Worm (Caenorhabditis elegans) whole organism, mixed stage, embryonic: ENCODE results near the gene mec-14.

Source experiments
- M03D4.4 ChIP-seq: sonication (generic microtip); optimal IDR thresholded peaks from 2 replicates; lab custom pipeline; 2017; ENCODE audit warnings: mild to moderate bottlenecking, missing genetic modification characterization, missing compliant biosample characterization
- bed-3 ChIP-seq: fragments of 200-800 bp; sonication (Bioruptor generic); optimal IDR thresholded peaks from 3 replicates; lab custom pipeline; 2018; ENCODE audit warnings: mild to moderate bottlenecking, missing genetic modification characterization, moderate library complexity, missing compliant biosample characterization
- blmp-1 ChIP-seq: fragments of 150-350 bp; optimal IDR thresholded peaks from 2 replicates; lab custom pipeline; 2014; ENCODE audit warnings: missing biosample characterization, missing genetic modification characterization
- ceh-39 ChIP-seq: fragments of 150-350 bp; optimal IDR thresholded peaks from 2 replicates; lab custom pipeline; 2014; ENCODE audit warnings: missing biosample characterization, missing genetic modification characterization
- ceh-43 ChIP-seq: fragments of 200-800 bp; sonication (Bioruptor generic); optimal IDR thresholded peaks from 2 replicates; lab custom pipeline; 2018; ENCODE audit warnings: mild to moderate bottlenecking, missing genetic modification characterization, moderate library complexity, missing compliant biosample characterization
- ceh-83 ChIP-seq: fragments of 200-800 bp; sonication (Bioruptor generic); optimal IDR thresholded peaks from 2 replicates; lab custom pipeline; 2018; ENCODE audit warnings: mild to moderate bottlenecking, missing genetic modification characterization, missing compliant biosample characterization
- ces-1 ChIP-seq: fragments of 150-350 bp; optimal IDR thresholded peaks from 2 replicates; lab custom pipeline; 2014; ENCODE audit warnings: missing biosample characterization, missing genetic modification reagents, missing genetic modification characterization
- cnd-1 ChIP-seq: fragments of 200-800 bp; sonication (Bioruptor generic); optimal IDR thresholded peaks from 2 replicates; lab custom pipeline; 2018; ENCODE audit warnings: mild to moderate bottlenecking, missing genetic modification characterization, missing compliant biosample characterization
- drap-1 ChIP-seq: fragments of 200-800 bp; sonication (Bioruptor generic); optimal IDR thresholded peaks from 3 replicates; lab custom pipeline; 2018; ENCODE audit warnings: mild to moderate bottlenecking, missing genetic modification characterization, missing compliant biosample characterization
- elt-1 ChIP-seq: sonication (generic microtip); optimal IDR thresholded peaks from 2 replicates; lab custom pipeline; 2017; ENCODE audit warnings: missing genetic modification characterization, mild to moderate bottlenecking, missing compliant biosample characterization, antibody characterized with exemption, moderate library complexity, borderline replicate concordance; ENCODE audit not compliant: insufficient read depth
- elt-3 ChIP-seq: fragments of 150-350 bp; optimal IDR thresholded peaks from 2 replicates; lab custom pipeline; 2014; ENCODE audit warnings: missing biosample characterization, missing genetic modification characterization
- flh-1 ChIP-seq: fragments of 200-800 bp; sonication (Bioruptor generic); optimal IDR thresholded peaks from 2 replicates; lab custom pipeline; 2018; ENCODE audit warnings: mild to moderate bottlenecking, missing genetic modification characterization, moderate library complexity, missing compliant biosample characterization
- ham-2 ChIP-seq: fragments of 200-800 bp; sonication (Bioruptor generic); optimal IDR thresholded peaks from 2 replicates; lab custom pipeline; 2018; ENCODE audit warnings: mild to moderate bottlenecking, missing genetic modification characterization, missing compliant biosample characterization
- hlh-1 ChIP-seq: fragments of 150-350 bp; optimal IDR thresholded peaks from 2 replicates; lab custom pipeline; 2014; ENCODE audit warnings: missing biosample characterization, missing genetic modification reagents, missing genetic modification characterization
- lin-13 ChIP-seq: fragments of 150-350 bp; optimal IDR thresholded peaks from 2 replicates; lab custom pipeline; 2014; ENCODE audit warnings: missing biosample characterization, missing genetic modification characterization
- lin-32 ChIP-seq: fragments of 200-800 bp; sonication (Bioruptor generic); optimal IDR thresholded peaks from 2 replicates; lab custom pipeline; 2018; ENCODE audit warnings: mild to moderate bottlenecking, missing genetic modification characterization, missing compliant biosample characterization
- lsy-2 ChIP-seq: fragments of 150-350 bp; optimal IDR thresholded peaks from 2 replicates; lab custom pipeline; 2014; ENCODE audit warnings: missing biosample characterization, missing genetic modification characterization
- mab-5 ChIP-seq: fragments of 150-350 bp; optimal IDR thresholded peaks from 2 replicates; lab custom pipeline; 2014; ENCODE audit warnings: missing biosample characterization, missing genetic modification characterization
- mep-1 ChIP-seq: fragments of 150-350 bp; optimal IDR thresholded peaks from 2 replicates; lab custom pipeline; 2017; ENCODE audit warnings: missing biosample characterization, missing genetic modification reagents, missing genetic modification characterization, inconsistent platforms
- mls-2 ChIP-seq: sonication (generic microtip); optimal IDR thresholded peaks from 2 replicates; lab custom pipeline; 2016; ENCODE audit warnings: mild to moderate bottlenecking, missing genetic modification characterization, moderate library complexity, missing compliant biosample characterization
- nhr-12 ChIP-seq: fragments of 150-350 bp; optimal IDR thresholded peaks from 2 replicates; lab custom pipeline; 2014; ENCODE audit warnings: missing biosample characterization, missing genetic modification characterization
- nhr-2 ChIP-seq: fragments of 150-350 bp; optimal IDR thresholded peaks from 2 replicates; lab custom pipeline; 2014; ENCODE audit warnings: missing biosample characterization, missing genetic modification characterization
- nhr-237 ChIP-seq: fragments of 150-350 bp; optimal IDR thresholded peaks from 2 replicates; lab custom pipeline; 2014; ENCODE audit warnings: missing biosample characterization, missing genetic modification characterization
- nhr-28 ChIP-seq: fragments of 150-350 bp; optimal IDR thresholded peaks from 2 replicates; lab custom pipeline; 2014; ENCODE audit warnings: missing biosample characterization, missing genetic modification characterization
- nhr-76 ChIP-seq: sonication (generic microtip); optimal IDR thresholded peaks from 2 replicates; lab custom pipeline; 2017; ENCODE audit warnings: missing biosample characterization, missing genetic modification characterization
- pha-4 ChIP-seq: fragments of 150-350 bp; optimal IDR thresholded peaks from 2 replicates; lab custom pipeline; 2018; ENCODE audit warnings: missing biosample characterization, missing genetic modification reagents, missing genetic modification characterization
- sem-2 ChIP-seq: fragments of 200-800 bp; sonication (Bioruptor generic); optimal IDR thresholded peaks from 2 replicates; lab custom pipeline; 2018; ENCODE audit warnings: mild to moderate bottlenecking, missing genetic modification characterization, missing compliant biosample characterization
- snpc-4 ChIP-seq: fragments of 150-350 bp; optimal IDR thresholded peaks from 2 replicates; lab custom pipeline; 2014; ENCODE audit warnings: missing biosample characterization, missing genetic modification characterization
- sptf-1 ChIP-seq: sonication (generic microtip); optimal IDR thresholded peaks from 2 replicates; lab custom pipeline; 2017; ENCODE audit warnings: mild to moderate bottlenecking, missing genetic modification characterization, moderate library complexity, missing compliant biosample characterization
- tbx-8 ChIP-seq: fragments of 200-800 bp; sonication (Bioruptor generic); optimal IDR thresholded peaks from 2 replicates; lab custom pipeline; 2018; ENCODE audit warnings: mild to moderate bottlenecking, missing genetic modification characterization, moderate library complexity, missing compliant biosample characterization
- unc-120 ChIP-seq: sonication (generic microtip); optimal IDR thresholded peaks from 2 replicates; lab custom pipeline; 2017; ENCODE audit warnings: missing genetic modification characterization, missing compliant biosample characterization; ENCODE audit not compliant: poor library complexity, severe bottlenecking
- unc-39 ChIP-seq: fragments of 150-350 bp; optimal IDR thresholded peaks from 2 replicates; lab custom pipeline; 2014; ENCODE audit warnings: missing biosample characterization, missing genetic modification characterization
- unc-62 ChIP-seq: fragments of 150-350 bp; optimal IDR thresholded peaks from 2 replicates; lab custom pipeline; 2014; ENCODE audit warnings: missing biosample characterization, missing genetic modification reagents, missing genetic modification characterization
- zip-8 ChIP-seq: fragments of 150-350 bp; optimal IDR thresholded peaks from 2 replicates; lab custom pipeline; 2014; ENCODE audit warnings: missing biosample characterization, missing genetic modification characterization
- ztf-11 ChIP-seq: fragments of 150-350 bp; optimal IDR thresholded peaks from 2 replicates; lab custom pipeline; 2014; ENCODE audit warnings: missing biosample characterization, missing genetic modification characterization

mec-14 gene

DNA sequence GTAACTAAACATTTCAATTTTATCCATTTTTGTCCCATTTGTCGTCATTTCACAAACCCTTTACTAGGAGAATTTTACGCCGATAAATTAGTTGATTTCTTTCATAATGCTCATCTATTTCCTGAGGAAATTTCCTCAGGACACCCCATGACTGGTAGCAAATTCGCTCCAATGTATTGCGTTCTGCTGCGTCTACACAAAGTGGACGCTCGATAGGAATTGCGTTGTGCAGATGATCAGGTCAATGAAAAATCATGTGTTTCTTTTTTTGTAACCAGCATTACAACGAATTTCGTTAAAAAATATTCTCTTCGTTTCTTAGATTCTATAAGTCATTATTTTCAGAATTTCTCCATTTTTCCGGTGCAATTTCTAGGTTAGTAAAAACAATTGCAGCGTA is 11.0 kb downstream of the mec-14 start, which contains the start of gene epg-4:
TSS of gene epg-4 (plus strand) at position 346 of the 400 bp plus-strand sequence.
- TF ChIP-seq cnd-1 (no peak), mls-2 (peak; percentile 12), ceh-83 (GFP tag; lab: Kevin White, UChicago) (no peak), zip-8 (no peak), nhr-12 (no peak), lsy-2 (tag; lab: Kevin White, UChicago) (peak; percentile 7), sptf-1 (tag; lab: Kevin White, UChicago) (peak; percentile 41), hlh-1 (peak; percentile 8), M03D4.4 (tag; lab: Kevin White, UChicago) (no peak), nhr-28 (tag; lab: Kevin White, UChicago) (no peak), ceh-39 (no peak), blmp-1 (tag; lab: Kevin White, UChicago) (no peak), mep-1 (tag; lab: Kevin White, UChicago) (peak; percentile 67), tbx-8 (GFP tag; lab: Kevin White, UChicago) (no peak)

DNA sequence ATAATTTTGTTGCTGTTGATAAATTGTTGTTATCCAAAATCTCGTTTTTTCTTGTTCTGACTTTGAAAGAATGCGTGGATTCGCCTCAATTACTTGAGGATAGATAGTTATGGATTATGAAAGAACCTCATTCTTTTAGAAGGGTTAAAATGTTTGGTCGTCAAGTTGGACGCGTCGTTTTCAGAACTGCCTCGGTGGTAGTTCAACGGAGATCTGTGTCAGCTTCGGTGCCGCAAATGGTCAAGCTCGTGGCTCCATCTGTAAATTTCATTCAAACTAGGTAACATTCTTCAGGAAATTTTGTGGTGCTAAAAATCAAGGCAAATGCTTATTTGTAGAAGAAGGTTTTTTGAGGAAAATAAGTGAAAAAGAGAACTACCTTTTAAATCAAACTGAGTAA is 12.2 kb downstream of the mec-14 start, which contains the start of gene ndab-2:
TSS of gene ndab-2 (plus strand) at position 140 of the 400 bp plus-strand sequence.
- TF ChIP-seq M03D4.4 (tag; lab: Kevin White, UChicago), result no peak
- no peak for TF ChIP-seq unc-39 (tag; lab: Kevin White, UChicago)
- TF ChIP-seq ceh-83 (GFP tag; lab: Kevin White, UChicago), result no peak
- no peak for TF ChIP-seq flh-1 (GFP tag; lab: Kevin White, UChicago)
- TF ChIP-seq blmp-1 (tag; lab: Kevin White, UChicago), result no peak
- no peak for TF ChIP-seq hlh-1
- TF ChIP-seq tbx-8 (GFP tag; lab: Kevin White, UChicago), result no peak
- TF ChIP-seq lin-13, result no peak
- TF ChIP-seq ceh-43 (GFP tag; lab: Kevin White, UChicago), result no peak
- no peak for TF ChIP-seq sem-2 (GFP tag; lab: Kevin White, UChicago)
- TF ChIP-seq ham-2 (GFP tag; lab: Kevin White, UChicago), result no peak
- no peak for TF ChIP-seq ces-1
- TF ChIP-seq ztf-11 (tag; lab: Kevin White, UChicago), result no peak
- no peak for TF ChIP-seq nhr-237
- no peak for TF ChIP-seq elt-3 (tag; lab: Kevin White, UChicago)
- TF ChIP-seq unc-120 (tag; lab: Kevin White, UChicago), result no peak
- TF ChIP-seq sptf-1 (tag; lab: Kevin White, UChicago), result no peak
- no peak for TF ChIP-seq pha-4 (tag; lab: Kevin White, UChicago)
- TF ChIP-seq mep-1 (tag; lab: Kevin White, UChicago), result no peak

DNA sequence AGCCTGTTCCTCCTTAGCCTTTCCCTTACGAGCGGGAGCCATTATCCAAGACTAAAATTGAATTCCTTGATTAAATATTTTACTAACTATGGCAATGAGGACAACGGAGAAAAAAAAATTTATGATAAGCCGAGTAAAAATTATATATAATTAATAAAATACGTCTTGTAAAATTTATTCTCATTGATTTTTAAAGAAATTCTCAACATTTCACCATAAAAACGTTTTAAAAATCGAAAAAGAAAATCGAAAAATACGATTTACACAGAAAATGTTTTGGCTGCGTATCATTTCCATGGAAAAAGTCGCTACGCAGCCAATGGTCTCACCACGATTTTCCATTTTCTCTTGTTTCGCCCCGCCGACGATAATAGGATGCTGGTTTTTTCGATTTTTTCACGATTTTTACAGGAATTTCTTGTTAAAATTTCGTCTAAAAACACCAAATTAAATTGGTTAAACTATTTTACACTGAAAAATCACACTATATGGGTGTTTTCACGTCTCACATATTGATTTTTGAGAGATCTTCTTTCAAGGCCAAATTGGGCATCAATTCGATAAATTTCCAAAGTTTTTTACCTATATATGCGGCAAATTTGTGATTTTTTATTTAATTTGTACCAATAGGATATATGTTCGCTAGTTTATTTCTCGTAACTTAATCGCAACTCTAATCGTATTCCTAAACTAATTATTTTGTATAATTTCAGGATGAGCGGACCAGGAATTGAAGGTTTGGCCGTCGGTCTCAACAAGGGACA is 13.1 kb downstream of the mec-14 start, which contains the start of the genes rps-14 and rpl-36:
TSS of gene rps-14 (minus strand) at position 51 of the 764 bp plus-strand sequence.
TSS of gene rpl-36 (plus strand) at position 714 of the 764 bp plus-strand sequence.
- TF ChIP-seq nhr-28 (tag; lab: Kevin White, UChicago) (no peak), nhr-237 (peak; percentile 92), sptf-1 (tag; lab: Kevin White, UChicago) (peak; percentile 57), blmp-1 (tag; lab: Kevin White, UChicago) (peak; percentile 15), drap-1 (GFP tag; lab: Kevin White, UChicago) (no peak), bed-3 (GFP tag; lab: Kevin White, UChicago) (no peak), flh-1 (GFP tag; lab: Kevin White, UChicago) (no peak), ceh-39 (peak; percentile 76), sem-2 (GFP tag; lab: Kevin White, UChicago) (no peak), M03D4.4 (tag; lab: Kevin White, UChicago) (peak; percentile 66), cnd-1 (no peak), lin-13 (peak; percentile 87), ces-1 (peak; percentile 41), nhr-2 (peak; percentile 16), ham-2 (GFP tag; lab: Kevin White, UChicago) (no peak), mls-2 (no peak), unc-39 (tag; lab: Kevin White, UChicago) (no peak), unc-62 (no peak), nhr-76 (tag; lab: Kevin White, UChicago) (no peak), zip-8 (no peak), tbx-8 (GFP tag; lab: Kevin White, UChicago) (no peak), pha-4 (tag; lab: Kevin White, UChicago) (peak; percentile 86), elt-1 (no peak), mab-5 (tag; lab: Kevin White, UChicago) (no peak), unc-120 (tag; lab: Kevin White, UChicago) (no peak), mep-1 (tag; lab: Kevin White, UChicago) (peak; percentile 91), hlh-1 (peak; percentile 4), nhr-12 (no peak), snpc-4 (no peak), ztf-11 (tag; lab: Kevin White, UChicago) (no peak), lin-32 (no peak), elt-3 (tag; lab: Kevin White, UChicago) (no peak), lsy-2 (tag; lab: Kevin White, UChicago) (peak; percentile 86), ceh-83 (GFP tag; lab: Kevin White, UChicago) (no peak), ceh-43 (GFP tag; lab: Kevin White, UChicago) (no peak)
